Worm (Caenorhabditis elegans): Measurements from ENCODE around the gene lipl-3.

- TF ChIP-seq hlh-8 (tag; optimal IDR thresholded peaks at IDR 0.05) (no peak), odd-2 (tag; optimal IDR thresholded peaks at IDR 0.05) (no peak), nfya-1 (tag; optimal IDR thresholded peaks at IDR 0.05) (no peak), sox-4 (tag; optimal IDR thresholded peaks at IDR 0.05) (no peak)
These were observed 46.3 kb downstream of the lipl-3 start, which contains the start of gene nhr-55 for ce11 chrV:477664-478212.
